Fruit fly (Drosophila melanogaster) whole organism, embryonic: ENCODE measurements around the gene stg1.

Source experiments
- Aef1 ChIP-seq: fragments of 200-800 bp; sonication (Bioruptor generic); IDR thresholded peaks from 3 replicates; pipeline ENCODE4 v1.3.6; 2022; ENCODE audit warnings: missing biosample characterization, missing genetic modification characterization
- Antp ChIP-seq: fragments of 200-800 bp; sonication (Bioruptor generic); optimal IDR thresholded peaks from 3 replicates; lab custom pipeline; 2016; ENCODE audit warnings: missing biosample characterization, missing genetic modification characterization
- Atf3 ChIP-seq: fragments of 200-800 bp; sonication (Bioruptor generic); optimal IDR thresholded peaks from 3 replicates; lab custom pipeline; 2016; ENCODE audit warnings: missing biosample characterization, missing genetic modification characterization
- Awh ChIP-seq: fragments of 200-800 bp; sonication (Bioruptor generic); IDR thresholded peaks from 2 replicates; pipeline ENCODE4, ENCODE4 v1.3.6; 2022; ENCODE audit warnings: missing biosample characterization, missing genetic modification characterization
- CG10209 ChIP-seq: fragments of 200-800 bp; sonication (Bioruptor generic); optimal IDR thresholded peaks from 3 replicates; lab custom pipeline; 2017; ENCODE audit warnings: missing biosample characterization, mild to moderate bottlenecking, missing genetic modification characterization, missing genetic modification reagents
- CG1024 ChIP-seq: fragments of 200-800 bp; sonication (Bioruptor generic); IDR thresholded peaks from 2 replicates; pipeline ENCODE4 v1.3.6; 2022; ENCODE audit warnings: missing biosample characterization, missing genetic modification characterization
- CG11398 ChIP-seq: fragments of 200-800 bp; sonication (Bioruptor generic); optimal IDR thresholded peaks from 2 replicates; lab custom pipeline; 2016; ENCODE audit warnings: missing biosample characterization, missing genetic modification characterization
- CG12155 ChIP-seq: fragments of 200-800 bp; sonication (Bioruptor generic); optimal IDR thresholded peaks from 3 replicates; lab custom pipeline; 2016; ENCODE audit warnings: missing biosample characterization, missing genetic modification characterization
- CG12391 ChIP-seq: fragments of 200-800 bp; sonication (Bioruptor generic); optimal IDR thresholded peaks from 3 replicates; lab custom pipeline; 2018; ENCODE audit warnings: missing biosample characterization, mild to moderate bottlenecking, missing genetic modification characterization, moderate library complexity
- CG15269 ChIP-seq: fragments of 200-800 bp; sonication (Bioruptor generic); optimal IDR thresholded peaks from 2 replicates; lab custom pipeline; 2018; ENCODE audit warnings: missing biosample characterization, mild to moderate bottlenecking, missing genetic modification characterization, moderate library complexity
- CG1529 ChIP-seq: fragments of 200-800 bp; sonication (Bioruptor generic); optimal IDR thresholded peaks from 3 replicates; lab custom pipeline; 2018; ENCODE audit warnings: missing biosample characterization, missing genetic modification characterization
- CG16779 ChIP-seq: fragments of 200-800 bp; sonication (Bioruptor generic); IDR thresholded peaks from 2 replicates; pipeline ENCODE4 v1.3.6; 2022; ENCODE audit warnings: missing biosample characterization, missing genetic modification characterization
- CG17186 ChIP-seq: fragments of 200-800 bp; sonication (Bioruptor generic); optimal IDR thresholded peaks from 3 replicates; lab custom pipeline; 2017; ENCODE audit warnings: missing biosample characterization, missing genetic modification reagents, missing genetic modification characterization
- CG17829 ChIP-seq: fragments of 200-800 bp; optimal IDR thresholded peaks from 2 replicates; lab custom pipeline; 2019; ENCODE audit warnings: missing biosample characterization, mild to moderate bottlenecking, missing genetic modification characterization, moderate library complexity
- CG2202 ChIP-seq: fragments of 200-800 bp; sonication (Bioruptor generic); optimal IDR thresholded peaks from 2 replicates; lab custom pipeline; 2018; ENCODE audit warnings: missing biosample characterization, mild to moderate bottlenecking, missing genetic modification characterization
- CG3163 ChIP-seq: fragments of 200-800 bp; sonication (Bioruptor generic); optimal IDR thresholded peaks from 3 replicates; lab custom pipeline; 2016; ENCODE audit warnings: missing biosample characterization, missing genetic modification characterization
- CG3726 ChIP-seq: fragments of 200-800 bp; sonication (Bioruptor generic); IDR thresholded peaks from 3 replicates; pipeline ENCODE4, ENCODE4 v1.3.6; 2022; ENCODE audit warnings: missing biosample characterization, missing genetic modification characterization
- CG4282 ChIP-seq: fragments of 200-800 bp; sonication (Bioruptor generic); optimal IDR thresholded peaks from 2 replicates; lab custom pipeline; 2016; ENCODE audit warnings: missing biosample characterization, missing genetic modification characterization
- CG5180 ChIP-seq: fragments of 200-800 bp; sonication (Bioruptor generic); optimal IDR thresholded peaks from 3 replicates; lab custom pipeline; 2017; ENCODE audit warnings: missing biosample characterization, missing genetic modification characterization, mild to moderate bottlenecking, moderate library complexity, missing genetic modification reagents
- CG7928 ChIP-seq: fragments of 200-800 bp; sonication (Bioruptor generic); optimal IDR thresholded peaks from 2 replicates; lab custom pipeline; 2017; ENCODE audit warnings: missing biosample characterization, mild to moderate bottlenecking, missing genetic modification characterization
- CG8478 ChIP-seq: fragments of >200 bp; optimal IDR thresholded peaks from 2 replicates; lab custom pipeline; 2018
- CG9437 ChIP-seq: fragments of 200-800 bp; sonication (Bioruptor generic); optimal IDR thresholded peaks from 2 replicates; lab custom pipeline; 2018; ENCODE audit warnings: missing biosample characterization, mild to moderate bottlenecking, missing genetic modification characterization
- CG9932 ChIP-seq: fragments of 200-800 bp; sonication (Bioruptor generic); IDR thresholded peaks from 2 replicates; pipeline ENCODE4 v1.3.6; 2022; ENCODE audit warnings: missing biosample characterization, missing genetic modification characterization
- CkIIα-i1 ChIP-seq: fragments of 200-800 bp; sonication (Bioruptor generic); IDR thresholded peaks from 2 replicates; pipeline ENCODE4 v1.3.6; 2022; ENCODE audit warnings: missing biosample characterization, missing genetic modification characterization
- D ChIP-seq, 2 experiments: fragments of 200-800 bp in 1 of 2; fragments of >200 bp in 1 of 2; sonication (Bioruptor generic) in 1 of 2; optimal IDR thresholded peaks; 2 replicates in 1 of 2; 3 replicates in 1 of 2; lab custom pipeline; 2017; ENCODE audit warnings: mild to moderate bottlenecking in 1 of 2, missing biosample characterization in 1 of 2, missing genetic modification characterization in 1 of 2, missing genetic modification reagents in 1 of 2
- Dll ChIP-seq: fragments of 200-800 bp; sonication (Bioruptor generic); IDR thresholded peaks from 4 replicates; pipeline ENCODE4 v1.3.6; 2022; ENCODE audit warnings: missing biosample characterization, missing genetic modification characterization; ENCODE audit not compliant: partially characterized antibody
- Fer3 ChIP-seq: fragments of 200-800 bp; sonication (Bioruptor generic); optimal IDR thresholded peaks from 2 replicates; lab custom pipeline; 2018; ENCODE audit warnings: missing biosample characterization, mild to moderate bottlenecking, missing genetic modification characterization, moderate library complexity
- HLH4C ChIP-seq: fragments of 200-800 bp; sonication (Bioruptor generic); IDR thresholded peaks from 3 replicates; pipeline ENCODE4 v1.3.6; 2022; ENCODE audit warnings: missing biosample characterization, missing genetic modification characterization; ENCODE audit not compliant: partially characterized antibody
- HLH54F ChIP-seq: fragments of 200-800 bp; sonication (Bioruptor generic); optimal IDR thresholded peaks from 3 replicates; lab custom pipeline; 2016; ENCODE audit warnings: missing biosample characterization, missing genetic modification characterization
- Hr78 ChIP-seq, 2 experiments: fragments of 200-800 bp in 1 of 2; fragments of >200 bp in 1 of 2; sonication (Bioruptor generic) in 1 of 2; optimal IDR thresholded peaks; 2 replicates each; lab custom pipeline; 2017 to 2019; ENCODE audit warnings: missing biosample characterization in 2 of 2, missing genetic modification characterization in 2 of 2, mild to moderate bottlenecking in 1 of 2, moderate library complexity in 1 of 2
- Mad ChIP-seq: fragments of 200-800 bp; sonication (Bioruptor generic); optimal IDR thresholded peaks from 2 replicates; lab custom pipeline; 2016; ENCODE audit warnings: missing biosample characterization, missing genetic modification characterization
- Max ChIP-seq: fragments of 200-800 bp; sonication (Bioruptor generic); optimal IDR thresholded peaks from 2 replicates; lab custom pipeline; 2016; ENCODE audit warnings: missing biosample characterization, mild to moderate bottlenecking, missing genetic modification characterization
- Mes4 ChIP-seq: fragments of 200-800 bp; sonication (Bioruptor generic); optimal IDR thresholded peaks from 2 replicates; lab custom pipeline; 2016; ENCODE audit warnings: missing biosample characterization, missing genetic modification characterization
- Sox100B ChIP-seq: fragments of 200-800 bp; sonication (Bioruptor generic); optimal IDR thresholded peaks from 3 replicates; lab custom pipeline; 2018; ENCODE audit warnings: missing biosample characterization, mild to moderate bottlenecking, missing genetic modification characterization
- Trl ChIP-seq, 3 experiments: fragments of >200 bp in 2 of 3; fragments of 200-800 bp in 1 of 3; sonication (Bioruptor generic) in 1 of 3; optimal IDR thresholded peaks; 2 replicates in 1 of 3; 3 replicates in 2 of 3; lab custom pipeline; 2016 to 2017; ENCODE audit warnings: missing biosample characterization in 1 of 3, missing genetic modification characterization in 1 of 3
- aop ChIP-seq: fragments of 200-800 bp; sonication (Bioruptor generic); IDR thresholded peaks from 2 replicates; pipeline ENCODE4 v1.3.6; 2022; ENCODE audit warnings: missing biosample characterization, missing genetic modification characterization
- caup ChIP-seq: fragments of 200-800 bp; sonication (Bioruptor generic); optimal IDR thresholded peaks from 3 replicates; lab custom pipeline; 2017; ENCODE audit warnings: missing biosample characterization, mild to moderate bottlenecking, missing genetic modification characterization, moderate library complexity; ENCODE audit not compliant: severe bottlenecking
- exex ChIP-seq: fragments of 200-800 bp; sonication (Bioruptor generic); optimal IDR thresholded peaks from 4 replicates; lab custom pipeline; 2018; ENCODE audit warnings: missing biosample characterization, mild to moderate bottlenecking, missing genetic modification characterization, moderate library complexity
- gcm2 ChIP-seq: fragments of 200-800 bp; sonication (Bioruptor generic); optimal IDR thresholded peaks from 2 replicates; lab custom pipeline; 2016; ENCODE audit warnings: missing biosample characterization, missing genetic modification characterization
- gem ChIP-seq: fragments of 200-800 bp; sonication (Bioruptor generic); optimal IDR thresholded peaks from 2 replicates; lab custom pipeline; 2019; ENCODE audit warnings: missing biosample characterization, mild to moderate bottlenecking, missing genetic modification characterization, moderate library complexity
- gt ChIP-seq: fragments of 200-800 bp; sonication (Bioruptor generic); IDR thresholded peaks from 2 replicates; pipeline ENCODE4 v1.3.6; 2022; ENCODE audit warnings: missing biosample characterization, missing genetic modification characterization
- jigr1 ChIP-seq: fragments of 200-800 bp; sonication (Bioruptor generic); IDR thresholded peaks from 3 replicates; pipeline ENCODE4 v1.3.6; 2022; ENCODE audit warnings: missing biosample characterization, missing genetic modification characterization
- jing ChIP-seq: fragments of 200-800 bp; sonication (Bioruptor generic); optimal IDR thresholded peaks from 2 replicates; lab custom pipeline; 2018; ENCODE audit warnings: missing biosample characterization, mild to moderate bottlenecking, missing genetic modification characterization
- lmd ChIP-seq: fragments of 200-800 bp; sonication (Bioruptor generic); IDR thresholded peaks from 2 replicates; pipeline ENCODE4 v1.3.6; 2022; ENCODE audit warnings: missing biosample characterization, missing genetic modification characterization
- maf-S ChIP-seq: fragments of 200-800 bp; sonication (Bioruptor generic); optimal IDR thresholded peaks from 2 replicates; lab custom pipeline; 2016; ENCODE audit warnings: missing biosample characterization, missing genetic modification characterization
- oc ChIP-seq: fragments of 200-800 bp; sonication (Bioruptor generic); optimal IDR thresholded peaks from 2 replicates; lab custom pipeline; 2018; ENCODE audit warnings: missing biosample characterization, mild to moderate bottlenecking, missing genetic modification characterization, moderate library complexity
- repo ChIP-seq: fragments of 200-800 bp; sonication (Bioruptor generic); optimal IDR thresholded peaks from 2 replicates; lab custom pipeline; 2016; ENCODE audit warnings: missing biosample characterization, missing genetic modification characterization
- tio ChIP-seq: fragments of 200-800 bp; sonication (Bioruptor generic); optimal IDR thresholded peaks from 2 replicates; lab custom pipeline; 2017; ENCODE audit warnings: missing biosample characterization, missing genetic modification characterization, inconsistent platforms
- vvl ChIP-seq: fragments of 200-800 bp; sonication (Bioruptor generic); IDR thresholded peaks from 2 replicates; pipeline ENCODE4 v1.3.6; 2022; ENCODE audit warnings: missing biosample characterization, missing genetic modification characterization
- zf30C ChIP-seq: fragments of 200-800 bp; sonication (Bioruptor generic); optimal IDR thresholded peaks from 3 replicates; lab custom pipeline; 2018; ENCODE audit warnings: missing biosample characterization, mild to moderate bottlenecking, missing genetic modification characterization

The stg1 gene

dm6 chrX:21124176-21124575 lies 30.5 kb downstream of the stg1 start (continued):
- TF ChIP-seq CG17186 (GFP tag; lab: Kevin White, UChicago) (no peak), CG11398 (GFP tag; lab: Kevin White, UChicago) (no peak), exex (tag; lab: Kevin White, UChicago) (no peak), CG3163 (no peak), Atf3 (no peak), caup (GFP tag; lab: Kevin White, UChicago) (peak; percentile 44), CG1024 (GFP tag; lab: Robert Waterston, UW) (no peak), Dll (no peak), HLH54F (GFP tag; lab: Kevin White, UChicago) (peak; percentile 22), HLH4C (GFP tag; lab: Robert Waterston, UW) (no peak), D (optimal IDR thresholded peaks at IDR 0.05; lab: Kevin White, UChicago) (no peak), D (GFP tag; optimal IDR thresholded peaks at IDR 0.05; lab: Kevin White, UChicago) (peak; percentile 58), Max (GFP tag; lab: Kevin White, UChicago) (peak; percentile 51), CG12391 (tag; lab: Kevin White, UChicago) (peak; percentile 83), Mad (GFP tag; lab: Kevin White, UChicago) (peak; percentile 42), vvl (no peak; the same call in 1 of the 2 replicates), CG17829 (tag; lab: Kevin White, UChicago) (peak; percentile 79), CG3726 (GFP tag; lab: Robert Waterston, UW) (0 out of 3 replicates have a peak, but pooled peaks have one; percentile 45), maf-S (GFP tag; lab: Kevin White, UChicago) (peak; percentile 11), CG10209 (GFP tag; lab: Kevin White, UChicago) (peak; percentile 55), zf30C (GFP tag; lab: Kevin White, UChicago) (peak; percentile 58), CG1529 (peak; percentile 39), CG7928 (GFP tag; lab: Kevin White, UChicago) (no peak), Aef1 (GFP tag; lab: Robert Waterston, UW) (peak; percentile 63), oc (tag; lab: Kevin White, UChicago) (peak; percentile 58), CG5180 (no peak), Hr78 (GFP tag; optimal IDR thresholded peaks at IDR 0.05; lab: Kevin White, UChicago) (no peak), Mes4 (GFP tag; lab: Kevin White, UChicago) (no peak), CG4282 (GFP tag; lab: Kevin White, UChicago) (no peak), tio (GFP tag; lab: Kevin White, UChicago) (peak; percentile 75), Awh (GFP tag; lab: Robert Waterston, UW) (no peak), CkIIα-i1 (GFP tag; lab: Robert Waterston, UW) (no peak), CG9437 (GFP tag; lab: Kevin White, UChicago) (peak; percentile 42), CG2202 (tag; lab: Kevin White, UChicago) (peak; percentile 48), Fer3 (tag; lab: Kevin White, UChicago) (peak; percentile 64), lmd (peak; percentile 65), Antp (GFP tag; lab: Kevin White, UChicago) (peak; percentile 32), aop (GFP tag; lab: Robert Waterston, UW) (no peak), gt (GFP tag; lab: Robert Waterston, UW) (no peak), CG16779 (GFP tag; lab: Robert Waterston, UW) (no peak), Trl (optimal IDR thresholded peaks at IDR 0.05; lab: Kevin White, UChicago) (no peak), Trl (GFP tag; optimal IDR thresholded peaks at IDR 0.05; lab: Kevin White, UChicago) (peak; percentile 37), gcm2 (peak; percentile 33), gem (peak; percentile 89), CG9932 (GFP tag; lab: Robert Waterston, UW) (peak; percentile 64), jigr1 (GFP tag; lab: Robert Waterston, UW) (no peak), Sox100B (peak; percentile 69), repo (no peak), CG15269 (tag; lab: Kevin White, UChicago) (peak; percentile 79), CG12155 (peak; percentile 55), jing (GFP tag; lab: Kevin White, UChicago) (peak; percentile 49), CG8478 (lab: Kevin White, UChicago) (no peak)
